Worm (Caenorhabditis elegans) whole organism, early embryonic: ENCODE measurements around the gene Y22D7AL.11.

Experiments
- ama-1 ChIP-seq: fragments of 150-350 bp; optimal IDR thresholded peaks from 2 replicates; lab custom pipeline; 2014
- ceh-13 ChIP-seq: fragments of 200-800 bp; sonication (Bioruptor generic); optimal IDR thresholded peaks from 2 replicates; lab custom pipeline; 2018; ENCODE audit warnings: mild to moderate bottlenecking, missing genetic modification characterization, missing compliant biosample characterization
- flt-1 ChIP-seq: fragments of 200-800 bp; sonication (Bioruptor generic); IDR thresholded peaks from 2 replicates; pipeline ENCODE4 v1.3.6; 2022; ENCODE audit warnings: missing genetic modification characterization, missing compliant biosample characterization
- hmbx-1 ChIP-seq: sonication (generic microtip); optimal IDR thresholded peaks from 2 replicates; lab custom pipeline; 2016; ENCODE audit warnings: mild to moderate bottlenecking, missing genetic modification characterization, missing compliant biosample characterization
- tbx-37 ChIP-seq: fragments of 200-800 bp; sonication (Bioruptor generic); conservative IDR thresholded peaks from 2 replicates; pipeline ENCODE4 v1.3.6; 2022; ENCODE audit warnings: missing genetic modification reagents, missing genetic modification characterization, missing compliant biosample characterization
- tra-4 ChIP-seq: sonication (generic microtip); optimal IDR thresholded peaks from 2 replicates; lab custom pipeline; 2017; ENCODE audit warnings: missing genetic modification characterization, missing compliant biosample characterization

ce11 chrIII:1610938-1611337, 23.2 kb downstream of the Y22D7AL.11 start:
- TF ChIP-seq flt-1 (GFP tag; lab: Robert Waterston, UW) (no peak), ama-1 (lab: Kevin White, UChicago) (no peak), tra-4 (tag; lab: Kevin White, UChicago) (no peak), ceh-13 (GFP tag; lab: Kevin White, UChicago) (no peak), hmbx-1 (no peak), tbx-37 (GFP tag; lab: Robert Waterston, UW) (no peak)
